Worm (Caenorhabditis elegans) whole organism, young adult: ENCODE measurements around the gene Y54G2A.40.

Source experiments
- B0336.3 ChIP-seq: fragments of 200-800 bp; sonication (Bioruptor generic); IDR thresholded peaks from 2 replicates; pipeline ENCODE4 v1.3.6; 2022; ENCODE audit warnings: missing genetic modification characterization, missing compliant biosample characterization
- C06A6.2 ChIP-seq: fragments of 200-800 bp; sonication (Bioruptor generic); conservative IDR thresholded peaks from 2 replicates; pipeline ENCODE4 v1.3.6; 2022; ENCODE audit warnings: missing genetic modification characterization, missing compliant biosample characterization
- C17E4.6 ChIP-seq: fragments of 200-800 bp; sonication (Bioruptor generic); IDR thresholded peaks from 2 replicates; pipeline ENCODE4 v1.3.6; 2022; ENCODE audit warnings: missing genetic modification reagents, missing genetic modification characterization, missing compliant biosample characterization
- D2030.7 ChIP-seq: fragments of 200-800 bp; sonication (Bioruptor generic); IDR thresholded peaks from 2 replicates; pipeline ENCODE4 v1.3.6; 2022; ENCODE audit warnings: missing genetic modification reagents, missing genetic modification characterization, missing compliant biosample characterization
- F37B4.10 ChIP-seq: fragments of 200-800 bp; sonication (Bioruptor generic); IDR thresholded peaks from 2 replicates; pipeline ENCODE4 v1.3.6; 2022; ENCODE audit warnings: missing genetic modification characterization, missing compliant biosample characterization
- F52B5.7 ChIP-seq: sonication (generic microtip); optimal IDR thresholded peaks from 2 replicates; lab custom pipeline; 2016; ENCODE audit warnings: mild to moderate bottlenecking, missing genetic modification characterization, missing compliant biosample characterization
- F57A8.1 ChIP-seq: fragments of 200-800 bp; sonication (Bioruptor generic); optimal IDR thresholded peaks from 2 replicates; lab custom pipeline; 2018; ENCODE audit warnings: mild to moderate bottlenecking, missing genetic modification characterization, moderate library complexity, missing compliant biosample characterization
- K12H6.12 ChIP-seq: fragments of 200-800 bp; sonication (Bioruptor generic); optimal IDR thresholded peaks from 2 replicates; lab custom pipeline; 2018; ENCODE audit warnings: mild to moderate bottlenecking, missing genetic modification characterization, missing compliant biosample characterization
- Y95B8A.8 ChIP-seq: fragments of 200-800 bp; sonication (Bioruptor generic); IDR thresholded peaks from 2 replicates; pipeline ENCODE4 v1.3.6; 2022; ENCODE audit warnings: missing genetic modification reagents, missing genetic modification characterization, missing compliant biosample characterization
- aptf-3 ChIP-seq: fragments of 200-800 bp; sonication (Bioruptor generic); IDR thresholded peaks from 2 replicates; pipeline ENCODE4 v1.3.6; 2022; ENCODE audit warnings: missing genetic modification characterization, missing compliant biosample characterization
- atf-7 ChIP-seq: sonication (generic microtip); optimal IDR thresholded peaks from 2 replicates; lab custom pipeline; 2017; ENCODE audit warnings: mild to moderate bottlenecking, missing genetic modification characterization, missing compliant biosample characterization
- athp-1 ChIP-seq: sonication (generic microtip); optimal IDR thresholded peaks from 2 replicates; lab custom pipeline; 2017; ENCODE audit warnings: mild to moderate bottlenecking, missing genetic modification characterization, missing compliant biosample characterization
- attf-6 ChIP-seq: fragments of 200-800 bp; sonication (Bioruptor generic); IDR thresholded peaks from 2 replicates; pipeline ENCODE4 v1.3.6; 2022; ENCODE audit warnings: missing genetic modification reagents, missing genetic modification characterization, missing compliant biosample characterization
- cebp-1 ChIP-seq, 2 experiments: fragments of 200-800 bp in 1 of 2; sonication (Bioruptor generic) in 1 of 2; sonication (generic microtip) in 1 of 2; IDR thresholded peaks in 1 of 2; optimal IDR thresholded peaks in 1 of 2; 2 replicates each; pipeline versions ENCODE4 v1.3.6 to Lab custom; 2017 to 2022; ENCODE audit warnings: missing compliant biosample characterization in 2 of 2, missing genetic modification characterization in 2 of 2, mild to moderate bottlenecking in 1 of 2, missing genetic modification reagents in 1 of 2, moderate library complexity in 1 of 2
- cebp-2 ChIP-seq: fragments of 200-800 bp; sonication (Bioruptor generic); IDR thresholded peaks from 2 replicates; pipeline ENCODE4 v1.3.6; 2022; ENCODE audit warnings: missing genetic modification characterization, missing compliant biosample characterization
- ceh-100 ChIP-seq: fragments of 200-800 bp; sonication (Bioruptor generic); IDR thresholded peaks from 2 replicates; pipeline ENCODE4 v1.3.6; 2022; ENCODE audit warnings: missing genetic modification reagents, missing genetic modification characterization, missing compliant biosample characterization
- ceh-27 ChIP-seq: fragments of 200-800 bp; sonication (Bioruptor generic); optimal IDR thresholded peaks from 2 replicates; lab custom pipeline; 2018; ENCODE audit warnings: mild to moderate bottlenecking, missing genetic modification characterization, moderate library complexity, missing compliant biosample characterization
- ceh-79 ChIP-seq: sonication (generic microtip); optimal IDR thresholded peaks from 2 replicates; lab custom pipeline; 2017; ENCODE audit warnings: mild to moderate bottlenecking, missing genetic modification characterization, missing compliant biosample characterization
- ceh-91 ChIP-seq: fragments of 200-800 bp; sonication (Bioruptor generic); IDR thresholded peaks from 2 replicates; pipeline ENCODE4 v1.3.6; 2022; ENCODE audit warnings: missing genetic modification reagents, missing genetic modification characterization, missing compliant biosample characterization
- die-1 ChIP-seq: sonication (generic microtip); optimal IDR thresholded peaks from 2 replicates; lab custom pipeline; 2016; ENCODE audit warnings: missing genotype, mild to moderate bottlenecking, missing genetic modification characterization, missing compliant biosample characterization
- dox-1 ChIP-seq: fragments of 200-800 bp; sonication (Bioruptor generic); IDR thresholded peaks from 2 replicates; pipeline ENCODE4 v1.3.6; 2022; ENCODE audit warnings: missing genetic modification reagents, missing genetic modification characterization, missing compliant biosample characterization
- efl-1 ChIP-seq: fragments of 150-350 bp; optimal IDR thresholded peaks from 2 replicates; lab custom pipeline; 2014; ENCODE audit warnings: missing biosample characterization, missing genetic modification reagents, missing genetic modification characterization
- egrh-3 ChIP-seq: fragments of 200-800 bp; sonication (Bioruptor generic); IDR thresholded peaks from 2 replicates; pipeline ENCODE4 v1.3.6; 2022; ENCODE audit warnings: missing genetic modification reagents, missing genetic modification characterization, missing compliant biosample characterization
- ekl-4 ChIP-seq: fragments of 200-800 bp; sonication (Bioruptor generic); IDR thresholded peaks from 2 replicates; pipeline ENCODE4 v1.3.6; 2022; ENCODE audit warnings: missing genetic modification reagents, missing genetic modification characterization, missing compliant biosample characterization
- gei-17 ChIP-seq: fragments of 200-800 bp; sonication (Bioruptor generic); optimal IDR thresholded peaks from 2 replicates; lab custom pipeline; 2018; ENCODE audit warnings: mild to moderate bottlenecking, missing genetic modification characterization, missing compliant biosample characterization
- him-1 ChIP-seq: sonication (generic microtip); optimal IDR thresholded peaks from 2 replicates; lab custom pipeline; 2016; ENCODE audit warnings: missing genotype, missing genetic modification reagents, missing genetic modification characterization, missing compliant biosample characterization
- hlh-12 ChIP-seq: sonication (generic microtip); optimal IDR thresholded peaks from 2 replicates; lab custom pipeline; 2016; ENCODE audit warnings: missing genetic modification characterization, missing compliant biosample characterization
- hlh-26 ChIP-seq: fragments of 200-800 bp; sonication (Bioruptor generic); conservative IDR thresholded peaks from 2 replicates; pipeline ENCODE4 v1.3.6; 2022; ENCODE audit warnings: missing genetic modification reagents, missing genetic modification characterization, missing compliant biosample characterization
- lin-54 ChIP-seq: fragments of 200-800 bp; sonication (Bioruptor generic); optimal IDR thresholded peaks from 2 replicates; lab custom pipeline; 2018; ENCODE audit warnings: mild to moderate bottlenecking, missing genetic modification characterization, missing compliant biosample characterization
- lir-1 ChIP-seq: fragments of 200-800 bp; sonication (Bioruptor generic); conservative IDR thresholded peaks from 2 replicates; pipeline ENCODE4 v1.3.6; 2022; ENCODE audit warnings: missing genetic modification reagents, missing genetic modification characterization, missing compliant biosample characterization
- lsl-1 ChIP-seq: fragments of 200-800 bp; sonication (Bioruptor generic); optimal IDR thresholded peaks from 2 replicates; lab custom pipeline; 2018; ENCODE audit warnings: mild to moderate bottlenecking, missing genetic modification characterization, moderate library complexity, missing compliant biosample characterization
- lsy-27 ChIP-seq: sonication (generic microtip); optimal IDR thresholded peaks from 2 replicates; lab custom pipeline; 2017; ENCODE audit warnings: missing genetic modification characterization, mild to moderate bottlenecking, missing compliant biosample characterization, antibody characterized with exemption, missing genotype, borderline replicate concordance; ENCODE audit not compliant: insufficient read depth
- mcd-1 ChIP-seq: fragments of 200-800 bp; sonication (Bioruptor generic); IDR thresholded peaks from 2 replicates; pipeline ENCODE4 v1.3.6; 2022; ENCODE audit warnings: missing genetic modification reagents, missing genetic modification characterization, missing compliant biosample characterization
- mel-28 ChIP-seq: sonication (generic microtip); optimal IDR thresholded peaks from 2 replicates; lab custom pipeline; 2016; ENCODE audit warnings: borderline replicate concordance, mild to moderate bottlenecking, missing genetic modification characterization, missing compliant biosample characterization
- nfya-2 ChIP-seq: fragments of 200-800 bp; sonication (Bioruptor generic); IDR thresholded peaks from 2 replicates; pipeline ENCODE4 v1.3.6; 2022; ENCODE audit warnings: missing genetic modification reagents, missing genetic modification characterization, missing compliant biosample characterization
- nhr-120 ChIP-seq: fragments of 200-800 bp; sonication (Bioruptor generic); IDR thresholded peaks from 2 replicates; pipeline ENCODE4 v1.3.6; 2022; ENCODE audit warnings: missing genetic modification characterization, missing compliant biosample characterization
- nhr-90 ChIP-seq: sonication (generic microtip); optimal IDR thresholded peaks from 2 replicates; lab custom pipeline; 2016; ENCODE audit warnings: missing genotype, mild to moderate bottlenecking, missing genetic modification characterization, missing compliant biosample characterization
- rpc-1 ChIP-seq, 2 experiments: fragments of 150-350 bp in 1 of 2; sonication (generic microtip) in 1 of 2; optimal IDR thresholded peaks; 2 replicates each; lab custom pipeline; 2014 to 2018; ENCODE audit warnings: missing biosample characterization in 1 of 2, missing genetic modification characterization in 1 of 2, missing genetic modification reagents in 1 of 2, missing genotype in 1 of 2
- sdz-38 ChIP-seq: sonication (generic microtip); optimal IDR thresholded peaks from 2 replicates; lab custom pipeline; 2016; ENCODE audit warnings: missing genotype, missing genetic modification characterization, missing compliant biosample characterization
- xnd-1 ChIP-seq: sonication (generic microtip); optimal IDR thresholded peaks from 2 replicates; lab custom pipeline; 2016; ENCODE audit warnings: missing genotype, missing genetic modification reagents, missing genetic modification characterization, missing compliant biosample characterization
- zim-3 ChIP-seq: sonication (generic microtip); optimal IDR thresholded peaks from 2 replicates; lab custom pipeline; 2017; ENCODE audit warnings: mild to moderate bottlenecking, missing genetic modification characterization, moderate library complexity, missing compliant biosample characterization
- ztf-22 ChIP-seq: fragments of 200-800 bp; sonication (Bioruptor generic); optimal IDR thresholded peaks from 2 replicates; lab custom pipeline; 2018; ENCODE audit warnings: mild to moderate bottlenecking, missing genetic modification characterization, moderate library complexity, missing compliant biosample characterization
- ztf-25 ChIP-seq: fragments of 200-800 bp; sonication (Bioruptor generic); IDR thresholded peaks from 2 replicates; pipeline ENCODE4 v1.3.6; 2022; ENCODE audit warnings: missing genetic modification reagents, missing genetic modification characterization, missing compliant biosample characterization
- ztf-3 ChIP-seq: fragments of 200-800 bp; sonication (Bioruptor generic); optimal IDR thresholded peaks from 2 replicates; lab custom pipeline; 2018; ENCODE audit warnings: mild to moderate bottlenecking, missing genetic modification characterization, missing compliant biosample characterization
- ztf-6 ChIP-seq: fragments of 200-800 bp; sonication (Bioruptor generic); IDR thresholded peaks from 2 replicates; pipeline ENCODE4 v1.3.6; 2022; ENCODE audit warnings: missing genetic modification reagents, missing genetic modification characterization, missing compliant biosample characterization

The Y54G2A.40 gene

DNA sequence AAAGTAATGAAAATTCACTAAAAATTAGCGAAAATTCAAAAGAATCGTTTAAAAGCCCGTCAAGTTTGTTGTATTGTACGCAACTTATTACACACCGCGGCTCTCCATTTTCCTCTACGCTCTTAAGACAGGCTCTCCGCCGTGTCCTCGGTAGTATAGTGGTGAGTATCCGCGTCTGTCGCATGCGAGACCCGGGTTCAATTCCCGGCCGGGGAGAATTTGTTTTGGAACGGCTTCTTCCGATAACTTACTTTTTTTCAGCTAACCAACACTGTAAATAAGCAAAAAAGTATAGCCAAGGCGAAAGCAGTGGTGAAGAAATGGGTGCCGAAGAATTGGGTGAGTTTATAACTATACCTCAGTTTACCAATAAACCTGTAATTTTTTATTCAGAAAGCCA lies 44.1 kb upstream of the Y54G2A.40 start (continued):
- TF ChIP-seq hlh-12 (no peak), mcd-1 (GFP tag; lab: Robert Waterston, UW) (0 out of 2 replicates have a peak, but pooled peaks have one; percentile 41), hlh-26 (GFP tag; lab: Robert Waterston, UW) (no peak), efl-1 (GFP tag; lab: Kevin White, UChicago) (no peak), nhr-120 (no peak), ceh-100 (no peak), xnd-1 (tag; lab: Kevin White, UChicago) (no peak), D2030.7 (peak; percentile 52; the same call in 1 of the 2 replicates), ztf-25 (peak; percentile 87), ceh-91 (GFP tag; lab: Robert Waterston, UW) (no peak), C06A6.2 (GFP tag; lab: Robert Waterston, UW) (no peak), sdz-38 (no peak), C17E4.6 (no peak), lsy-27 (tag; lab: Kevin White, UChicago) (no peak), B0336.3 (no peak), atf-7 (tag; lab: Kevin White, UChicago) (no peak), ekl-4 (GFP tag; lab: Robert Waterston, UW) (no peak), egrh-3 (GFP tag; lab: Robert Waterston, UW) (no peak), ztf-6 (0 out of 2 replicates have a peak, but pooled peaks have one; percentile 31), nfya-2 (GFP tag; lab: Robert Waterston, UW) (no peak), lir-1 (peak; percentile 29; the same call in 1 of the 2 replicates), dox-1 (peak; percentile 59; the same call in 1 of the 2 replicates), lsl-1 (peak; percentile 9), aptf-3 (GFP tag; lab: Robert Waterston, UW) (no peak), gei-17 (no peak), zim-3 (tag; lab: Kevin White, UChicago) (peak; percentile 70), K12H6.12 (no peak), nhr-90 (tag; lab: Kevin White, UChicago) (peak; percentile 63), cebp-2 (no peak), F37B4.10 (GFP tag; lab: Robert Waterston, UW) (no peak), ceh-27 (GFP tag; lab: Kevin White, UChicago) (no peak), him-1 (no peak), ceh-79 (tag; lab: Kevin White, UChicago) (no peak), Y95B8A.8 (GFP tag; lab: Robert Waterston, UW) (no peak), ztf-3 (GFP tag; lab: Kevin White, UChicago) (no peak), mel-28 (tag; lab: Kevin White, UChicago) (no peak)

DNA sequence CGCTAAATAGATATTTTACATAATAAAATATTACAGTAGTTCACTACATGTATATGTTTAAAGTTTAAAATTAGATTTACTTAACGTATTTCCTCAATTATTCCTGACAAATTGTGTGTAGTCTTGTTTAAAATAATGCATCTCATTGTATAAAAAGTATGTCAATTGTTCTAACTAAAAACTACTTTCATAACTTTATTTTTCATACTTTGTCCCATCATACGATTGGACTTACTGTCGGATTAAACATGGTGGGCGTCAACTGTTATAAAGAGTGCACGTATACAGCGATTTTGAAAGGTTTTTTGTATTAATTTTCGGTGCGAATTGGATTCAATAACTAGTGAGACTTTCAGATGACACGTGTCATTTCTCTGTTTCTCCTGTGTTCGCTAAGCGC lies 42.6 kb upstream of the Y54G2A.40 start, which contains the start of gene Y54G2A.32:
Gene Y54G2A.32 (plus strand): TSS at position 301 of the 400 bp plus-strand sequence.
- TF ChIP-seq ztf-22 = no peak
- no peak for TF ChIP-seq ztf-25
- TF ChIP-seq die-1 (tag; lab: Kevin White, UChicago) = no peak
- TF ChIP-seq F52B5.7 (tag; lab: Kevin White, UChicago) = no peak
- no peak for TF ChIP-seq lin-54 (GFP tag; lab: Kevin White, UChicago)
- TF ChIP-seq athp-1 = no peak
- no peak for TF ChIP-seq rpc-1 (optimal IDR thresholded peaks at IDR 0.05; lab: Kevin White, UChicago)
- TF ChIP-seq rpc-1 (tag; optimal IDR thresholded peaks at IDR 0.05; lab: Kevin White, UChicago) = no peak
- no peak for TF ChIP-seq ekl-4 (GFP tag; lab: Robert Waterston, UW)
- TF ChIP-seq F57A8.1 (GFP tag; lab: Kevin White, UChicago) = no peak
- no peak for TF ChIP-seq cebp-1 (GFP tag; IDR thresholded peaks at IDR 0.05; lab: Robert Waterston, UW)
- TF ChIP-seq cebp-1 (tag; optimal IDR thresholded peaks at IDR 0.05; lab: Kevin White, UChicago) = no peak
- TF ChIP-seq cebp-2 = no peak
- no peak for TF ChIP-seq attf-6
- TF ChIP-seq, all 124 proteins: peak for 0
